Fruit fly (Drosophila melanogaster) whole organism, embryonic: ENCODE data around the gene AP-1mu.
A peak's percentile ranks its signal among the peaks of the same experiment; 100 is the strongest.

Experiments
- Abd-B ChIP-seq: fragments of 200-800 bp; sonication (Bioruptor generic); optimal IDR thresholded peaks from 2 replicates; lab custom pipeline; 2018; ENCODE audit warnings: missing biosample characterization, mild to moderate bottlenecking, missing genetic modification characterization, moderate library complexity
- Blimp-1 ChIP-seq: fragments of 200-800 bp; sonication (Bioruptor generic); optimal IDR thresholded peaks from 3 replicates; lab custom pipeline; 2018; ENCODE audit warnings: missing biosample characterization, missing genetic modification characterization, mild to moderate bottlenecking, moderate library complexity, missing genetic modification reagents
- CG10209 ChIP-seq: fragments of 200-800 bp; sonication (Bioruptor generic); optimal IDR thresholded peaks from 3 replicates; lab custom pipeline; 2017; ENCODE audit warnings: missing biosample characterization, mild to moderate bottlenecking, missing genetic modification characterization, missing genetic modification reagents
- CG10267 ChIP-seq: fragments of 200-800 bp; sonication (Bioruptor generic); optimal IDR thresholded peaks from 2 replicates; lab custom pipeline; 2018; ENCODE audit warnings: missing biosample characterization, mild to moderate bottlenecking, missing genetic modification characterization, moderate library complexity
- CG10959 ChIP-seq: fragments of 200-800 bp; sonication (Bioruptor generic); IDR thresholded peaks from 2 replicates; pipeline ENCODE4 v1.3.6; 2022; ENCODE audit warnings: missing biosample characterization, missing genetic modification characterization
- CG10979 ChIP-seq: fragments of 200-800 bp; sonication (Bioruptor generic); optimal IDR thresholded peaks from 2 replicates; lab custom pipeline; 2018; ENCODE audit warnings: missing biosample characterization, mild to moderate bottlenecking, missing genetic modification characterization, moderate library complexity
- CG11247 ChIP-seq: fragments of 200-800 bp; sonication (Bioruptor generic); IDR thresholded peaks from 2 replicates; pipeline ENCODE4 v1.3.6; 2022; ENCODE audit warnings: missing biosample characterization, missing genetic modification characterization
- CG11696 ChIP-seq: fragments of 200-800 bp; sonication (Bioruptor generic); IDR thresholded peaks from 2 replicates; pipeline ENCODE4 v1.3.6; 2022; ENCODE audit warnings: missing biosample characterization, missing genetic modification characterization
- CG14050 ChIP-seq: fragments of 200-800 bp; sonication (Bioruptor generic); IDR thresholded peaks from 3 replicates; pipeline ENCODE4 v1.3.6; 2022; ENCODE audit warnings: missing biosample characterization, missing genetic modification characterization
- CG16813 ChIP-seq: fragments of 200-800 bp; sonication (Bioruptor generic); IDR thresholded peaks from 3 replicates; pipeline ENCODE4 v1.3.6; 2022; ENCODE audit warnings: missing biosample characterization, missing genetic modification characterization; ENCODE audit not compliant: partially characterized antibody
- CG17361 ChIP-seq: fragments of 200-800 bp; sonication (Bioruptor generic); IDR thresholded peaks from 3 replicates; pipeline ENCODE4 v1.3.6; 2022; ENCODE audit warnings: missing biosample characterization, missing genetic modification characterization
- CG17912 ChIP-seq: fragments of 200-800 bp; sonication (Bioruptor generic); optimal IDR thresholded peaks from 2 replicates; lab custom pipeline; 2018; ENCODE audit warnings: missing biosample characterization, mild to moderate bottlenecking, missing genetic modification characterization
- CG18262 ChIP-seq: fragments of 200-800 bp; optimal IDR thresholded peaks from 3 replicates; lab custom pipeline; 2019; ENCODE audit warnings: missing biosample characterization, mild to moderate bottlenecking, missing genetic modification characterization, moderate library complexity
- CG2202 ChIP-seq: fragments of 200-800 bp; sonication (Bioruptor generic); optimal IDR thresholded peaks from 2 replicates; lab custom pipeline; 2018; ENCODE audit warnings: missing biosample characterization, mild to moderate bottlenecking, missing genetic modification characterization
- CG3065 ChIP-seq: fragments of 200-800 bp; sonication (Bioruptor generic); optimal IDR thresholded peaks from 2 replicates; lab custom pipeline; 2016; ENCODE audit warnings: missing biosample characterization, missing genetic modification characterization
- CG31388 ChIP-seq: fragments of 200-800 bp; sonication (Bioruptor generic); optimal IDR thresholded peaks from 2 replicates; lab custom pipeline; 2016; ENCODE audit warnings: missing biosample characterization, missing genetic modification characterization
- CG3838 ChIP-seq: fragments of 200-800 bp; sonication (Bioruptor generic); optimal IDR thresholded peaks from 3 replicates; lab custom pipeline; 2016; ENCODE audit warnings: missing biosample characterization, missing genetic modification characterization
- CG3847 ChIP-seq: fragments of 200-800 bp; sonication (Bioruptor generic); IDR thresholded peaks from 2 replicates; pipeline ENCODE4 v1.3.6; 2022; ENCODE audit warnings: missing biosample characterization, missing genetic modification characterization
- CG3995 ChIP-seq: fragments of 200-800 bp; sonication (Bioruptor generic); optimal IDR thresholded peaks from 3 replicates; lab custom pipeline; 2016; ENCODE audit warnings: missing biosample characterization, missing genetic modification characterization
- CG4707 ChIP-seq: fragments of 200-800 bp; sonication (Bioruptor generic); optimal IDR thresholded peaks from 2 replicates; lab custom pipeline; 2018; ENCODE audit warnings: missing biosample characterization, mild to moderate bottlenecking, missing genetic modification characterization, moderate library complexity
- CG4854 ChIP-seq: fragments of 200-800 bp; sonication (Bioruptor generic); optimal IDR thresholded peaks from 2 replicates; lab custom pipeline; 2016; ENCODE audit warnings: missing biosample characterization, missing genetic modification characterization, inconsistent platforms
- CG5245 ChIP-seq: fragments of 200-800 bp; sonication (Bioruptor generic); optimal IDR thresholded peaks from 3 replicates; lab custom pipeline; 2016; ENCODE audit warnings: missing biosample characterization, missing genetic modification characterization
- CG6854 ChIP-seq: fragments of 200-800 bp; sonication (Bioruptor generic); optimal IDR thresholded peaks from 3 replicates; lab custom pipeline; 2017; ENCODE audit warnings: missing biosample characterization, mild to moderate bottlenecking, missing genetic modification characterization
- CG9727 ChIP-seq: fragments of 200-800 bp; sonication (Bioruptor generic); optimal IDR thresholded peaks from 3 replicates; lab custom pipeline; 2017; ENCODE audit warnings: missing biosample characterization, mild to moderate bottlenecking, missing genetic modification characterization
- CoRest ChIP-seq: fragments of 200-800 bp; sonication (Bioruptor generic); optimal IDR thresholded peaks from 3 replicates; lab custom pipeline; 2018; ENCODE audit warnings: missing biosample characterization, mild to moderate bottlenecking, missing genetic modification characterization, moderate library complexity
- Doc2 ChIP-seq: fragments of 200-800 bp; sonication (Bioruptor generic); IDR thresholded peaks from 2 replicates; pipeline ENCODE4 v1.3.6; 2022; ENCODE audit warnings: missing biosample characterization, missing genetic modification characterization
- Gug ChIP-seq: fragments of 200-800 bp; sonication (Bioruptor generic); IDR thresholded peaks from 4 replicates; pipeline ENCODE4 v1.3.6; 2022; ENCODE audit warnings: missing biosample characterization, missing genetic modification characterization
- HLH3B ChIP-seq: fragments of 200-800 bp; sonication (Bioruptor generic); IDR thresholded peaks from 2 replicates; pipeline ENCODE4 v1.3.6; 2022; ENCODE audit warnings: missing biosample characterization, missing genetic modification characterization
- Hmr ChIP-seq: fragments of 200-800 bp; sonication (Bioruptor generic); optimal IDR thresholded peaks from 3 replicates; lab custom pipeline; 2017; ENCODE audit warnings: mild to moderate bottlenecking, missing biosample characterization, missing genetic modification reagents, missing genetic modification characterization
- Hr39 ChIP-seq: fragments of >200 bp; optimal IDR thresholded peaks from 2 replicates; lab custom pipeline; 2017
- MTF-1 ChIP-seq: fragments of 200-800 bp; sonication (Bioruptor generic); optimal IDR thresholded peaks from 2 replicates; lab custom pipeline; 2018; ENCODE audit warnings: missing biosample characterization, mild to moderate bottlenecking, missing genetic modification characterization, borderline replicate concordance
- NK7.1 ChIP-seq: fragments of 200-800 bp; sonication (Bioruptor generic); optimal IDR thresholded peaks from 3 replicates; lab custom pipeline; 2016; ENCODE audit warnings: missing biosample characterization, missing genetic modification characterization
- Rx ChIP-seq: fragments of 200-800 bp; sonication (Bioruptor generic); IDR thresholded peaks from 2 replicates; pipeline ENCODE4 v1.3.6; 2022; ENCODE audit warnings: missing biosample characterization, missing genetic modification characterization
- YL-1 ChIP-seq: fragments of 200-800 bp; sonication (Bioruptor generic); optimal IDR thresholded peaks from 3 replicates; lab custom pipeline; 2017; ENCODE audit warnings: missing biosample characterization, mild to moderate bottlenecking, missing genetic modification characterization
- amos ChIP-seq: fragments of 200-800 bp; sonication (Bioruptor generic); IDR thresholded peaks from 2 replicates; pipeline ENCODE4 v1.3.6; 2022; ENCODE audit warnings: missing biosample characterization, missing genetic modification characterization; ENCODE audit not compliant: partially characterized antibody
- ci ChIP-seq: fragments of 200-800 bp; sonication (Bioruptor generic); IDR thresholded peaks from 3 replicates; pipeline ENCODE4 v1.3.6; 2022; ENCODE audit warnings: missing biosample characterization, missing genetic modification characterization
- dpn ChIP-seq, 2 experiments: fragments of 200-800 bp; sonication (Bioruptor generic); optimal IDR thresholded peaks; 3 replicates each; lab custom pipeline; 2016; ENCODE audit warnings: missing biosample characterization in 2 of 2, missing genetic modification characterization in 2 of 2
- emc ChIP-seq: fragments of 200-800 bp; sonication (Bioruptor generic); optimal IDR thresholded peaks from 2 replicates; lab custom pipeline; 2016; ENCODE audit warnings: missing biosample characterization, missing genetic modification characterization
- gcm2 ChIP-seq: fragments of 200-800 bp; sonication (Bioruptor generic); optimal IDR thresholded peaks from 2 replicates; lab custom pipeline; 2016; ENCODE audit warnings: missing biosample characterization, missing genetic modification characterization
- her ChIP-seq: fragments of 200-800 bp; sonication (Bioruptor generic); optimal IDR thresholded peaks from 2 replicates; lab custom pipeline; 2016; ENCODE audit warnings: missing biosample characterization, missing genetic modification characterization
- ind ChIP-seq: fragments of 200-800 bp; sonication (Bioruptor generic); optimal IDR thresholded peaks from 3 replicates; lab custom pipeline; 2016; ENCODE audit warnings: missing biosample characterization, missing genetic modification characterization
- jigr1 ChIP-seq: fragments of 200-800 bp; sonication (Bioruptor generic); IDR thresholded peaks from 3 replicates; pipeline ENCODE4 v1.3.6; 2022; ENCODE audit warnings: missing biosample characterization, missing genetic modification characterization
- mam ChIP-seq: fragments of 200-800 bp; sonication (Bioruptor generic); optimal IDR thresholded peaks from 3 replicates; lab custom pipeline; 2016; ENCODE audit warnings: missing biosample characterization, missing genetic modification characterization
- pho ChIP-seq: fragments of 200-800 bp; sonication (Bioruptor generic); optimal IDR thresholded peaks from 2 replicates; lab custom pipeline; 2016; ENCODE audit warnings: missing biosample characterization, missing genetic modification characterization
- repo ChIP-seq: fragments of 200-800 bp; sonication (Bioruptor generic); optimal IDR thresholded peaks from 2 replicates; lab custom pipeline; 2016; ENCODE audit warnings: missing biosample characterization, missing genetic modification characterization
- sr ChIP-seq: fragments of 200-800 bp; sonication (Bioruptor generic); IDR thresholded peaks from 3 replicates; pipeline ENCODE4 v1.3.6; 2022; ENCODE audit warnings: missing biosample characterization, missing genetic modification characterization
- stc ChIP-seq: fragments of 200-800 bp; sonication (Bioruptor generic); IDR thresholded peaks from 2 replicates; pipeline ENCODE4 v1.3.6; 2022; ENCODE audit warnings: missing biosample characterization, missing genetic modification characterization
- tgo ChIP-seq: fragments of 200-800 bp; sonication (Bioruptor generic); IDR thresholded peaks from 3 replicates; pipeline ENCODE4 v1.3.6; 2022; ENCODE audit warnings: missing biosample characterization, missing genetic modification characterization
- yki ChIP-seq: fragments of >200 bp; optimal IDR thresholded peaks from 3 replicates; lab custom pipeline; 2018

The AP-1mu gene

DNA sequence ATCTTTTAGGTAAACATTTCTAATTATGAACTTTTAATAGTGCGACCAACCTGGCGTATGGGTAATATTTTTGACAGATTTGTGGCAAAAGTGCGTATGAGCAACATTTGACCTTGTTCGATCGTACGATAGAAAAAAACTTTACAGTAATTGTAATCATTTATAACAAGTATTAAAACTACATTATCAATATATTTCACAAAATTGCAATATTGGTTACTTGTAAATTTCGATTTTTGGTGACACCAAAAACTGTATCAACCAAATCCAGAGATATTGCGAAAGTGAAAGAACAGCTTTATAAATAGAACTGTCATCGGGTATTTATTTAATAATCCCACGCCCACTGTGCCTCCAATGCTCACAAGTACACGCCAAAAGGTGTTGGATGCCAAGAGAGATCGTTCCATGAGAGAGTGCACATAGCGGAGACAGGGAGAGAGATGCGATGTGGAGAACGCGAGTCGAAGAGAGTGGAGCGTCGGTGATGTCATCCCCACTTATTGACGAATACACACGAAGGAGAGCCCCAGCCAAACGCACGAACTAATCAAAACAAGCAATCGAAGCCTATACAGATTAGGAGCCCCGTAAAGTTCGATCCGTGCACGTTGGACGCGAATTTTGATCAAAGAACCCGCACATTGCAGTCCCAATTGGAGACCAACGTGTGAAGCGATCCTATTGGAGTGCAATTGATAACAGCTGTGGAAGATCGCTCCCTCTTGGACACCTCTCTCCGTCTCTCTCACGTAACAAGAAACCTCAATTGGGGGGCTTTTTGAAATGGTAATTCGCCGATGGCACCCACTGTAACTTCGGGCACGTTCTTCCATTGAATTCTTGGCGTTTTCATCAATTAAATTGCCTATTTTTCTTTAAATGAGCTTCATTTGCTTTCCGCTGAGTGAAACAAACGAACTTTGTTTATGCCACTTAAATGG, 25.9 kb downstream of the AP-1mu start (continued):
- peak; percentile 73; the same call in 1 of the 2 replicates for TF ChIP-seq CG11247 (GFP tag; lab: Robert Waterston, UW)
- peak; percentile 92 for TF ChIP-seq CG10267 (tag; lab: Kevin White, UChicago)
- TF ChIP-seq MTF-1 (GFP tag; lab: Kevin White, UChicago): peak; percentile 57
- TF ChIP-seq tgo (GFP tag; lab: Robert Waterston, UW): peak; percentile 92
- peak; percentile 87 for TF ChIP-seq NK7.1 (GFP tag; lab: Kevin White, UChicago)
- TF ChIP-seq stc (GFP tag; lab: Robert Waterston, UW): peak; percentile 74
- TF ChIP-seq CG17361 (GFP tag; lab: Robert Waterston, UW): peak; percentile 99
- peak; percentile 87 for TF ChIP-seq CG31388 (GFP tag; lab: Kevin White, UChicago)
- peak; percentile 81 for TF ChIP-seq CG4707
- TF ChIP-seq CG18262 (tag; lab: Kevin White, UChicago): peak; percentile 99
- peak; percentile 81 for TF ChIP-seq her
- peak; percentile 95 for TF ChIP-seq pho
- peak; percentile 79 for TF ChIP-seq CG3995 (GFP tag; lab: Kevin White, UChicago)
- peak; percentile 94 to 95 for TF ChIP-seq dpn (GFP tag; optimal IDR thresholded peaks at IDR 0.05; lab: Kevin White, UChicago)
- peak; percentile 96 for TF ChIP-seq CG10979 (tag; lab: Kevin White, UChicago)
- TF ChIP-seq HLH3B (GFP tag; lab: Robert Waterston, UW): peak; percentile 72
- TF ChIP-seq CG2202 (tag; lab: Kevin White, UChicago): peak; percentile 85
- peak; percentile 93 for TF ChIP-seq CG4854 (GFP tag; lab: Kevin White, UChicago)
- peak; percentile 80 for TF ChIP-seq ci
- peak; percentile 98 for TF ChIP-seq Hmr
- peak; percentile 74 for TF ChIP-seq CG14050 (GFP tag; lab: Robert Waterston, UW)
- TF ChIP-seq CG9727 (GFP tag; lab: Kevin White, UChicago): peak; percentile 98
- peak; percentile 85 for TF ChIP-seq YL-1
- peak; percentile 90 for TF ChIP-seq CG3847 (GFP tag; lab: Robert Waterston, UW)
- TF ChIP-seq jigr1 (GFP tag; lab: Robert Waterston, UW): peak; percentile 87
- no peak for TF ChIP-seq amos (GFP tag; lab: Robert Waterston, UW)
- TF ChIP-seq Abd-B: peak; percentile 94
- peak; percentile 96 for TF ChIP-seq ind (GFP tag; lab: Kevin White, UChicago)
- TF ChIP-seq Hr39 (lab: Kevin White, UChicago): no peak
- TF ChIP-seq Blimp-1 (GFP tag; lab: Kevin White, UChicago): peak; percentile 89
- peak; percentile 97 for TF ChIP-seq CG10209 (GFP tag; lab: Kevin White, UChicago)
- peak; percentile 68 for TF ChIP-seq gcm2
- peak; percentile 53; the same call in 1 of the 2 replicates for TF ChIP-seq Rx (GFP tag; lab: Robert Waterston, UW)
- peak; percentile 92 for TF ChIP-seq mam
- TF ChIP-seq CoRest (tag; lab: Kevin White, UChicago): peak; percentile 98
- TF ChIP-seq CG16813: no peak
- TF ChIP-seq sr (GFP tag; lab: Robert Waterston, UW): peak; percentile 64; the same call in 1 of the 3 replicates
- peak; percentile 82 for TF ChIP-seq repo (GFP tag; lab: Kevin White, UChicago)
- peak; percentile 61 for TF ChIP-seq CG11696 (GFP tag; lab: Robert Waterston, UW)
- TF ChIP-seq CG10959 (GFP tag; lab: Robert Waterston, UW): peak; percentile 47
- peak; percentile 72 for TF ChIP-seq Doc2 (GFP tag; lab: Robert Waterston, UW)
- TF ChIP-seq CG17912: peak; percentile 75
- peak; percentile 88 for TF ChIP-seq Gug
- peak; percentile 53 for TF ChIP-seq yki (lab: Kevin White, UChicago)
- peak; percentile 85 for TF ChIP-seq CG3838
- TF ChIP-seq CG3065 (GFP tag; lab: Kevin White, UChicago): peak; percentile 67
- TF ChIP-seq emc (GFP tag; lab: Kevin White, UChicago): peak; percentile 87
- peak; percentile 84 for TF ChIP-seq CG5245 (GFP tag; lab: Kevin White, UChicago)
- peak; percentile 97 for TF ChIP-seq CG6854 (GFP tag; lab: Kevin White, UChicago)
